Fruit fly (Drosophila melanogaster) whole organism, embryonic: ENCODE data around the gene CG11700.

ENCODE experiments used
- CG1024 ChIP-seq: fragments of 200-800 bp; sonication (Bioruptor generic); IDR thresholded peaks from 2 replicates; pipeline ENCODE4 v1.3.6; 2022; ENCODE audit warnings: missing biosample characterization, missing genetic modification characterization
- CG11093 ChIP-seq: fragments of 200-800 bp; sonication (Bioruptor generic); IDR thresholded peaks from 3 replicates; pipeline ENCODE4 v1.3.6; 2022; ENCODE audit warnings: missing biosample characterization, missing genetic modification characterization
- CG11695 ChIP-seq: fragments of 200-800 bp; sonication (Bioruptor generic); IDR thresholded peaks from 3 replicates; pipeline ENCODE4 v1.3.6; 2022; ENCODE audit warnings: missing biosample characterization, missing genetic modification characterization
- CG12299 ChIP-seq: fragments of 200-800 bp; sonication (Bioruptor generic); optimal IDR thresholded peaks from 2 replicates; lab custom pipeline; 2018; ENCODE audit warnings: missing biosample characterization, mild to moderate bottlenecking, missing genetic modification characterization
- CG12391 ChIP-seq: fragments of 200-800 bp; sonication (Bioruptor generic); optimal IDR thresholded peaks from 3 replicates; lab custom pipeline; 2018; ENCODE audit warnings: missing biosample characterization, mild to moderate bottlenecking, missing genetic modification characterization, moderate library complexity
- CG13123 ChIP-seq: fragments of 200-800 bp; sonication (Bioruptor generic); optimal IDR thresholded peaks from 2 replicates; lab custom pipeline; 2016; ENCODE audit warnings: missing biosample characterization, missing genetic modification characterization
- CG13894 ChIP-seq: fragments of 200-800 bp; sonication (Bioruptor generic); optimal IDR thresholded peaks from 3 replicates; lab custom pipeline; 2018; ENCODE audit warnings: missing biosample characterization, mild to moderate bottlenecking, missing genetic modification characterization, moderate library complexity
- CG15269 ChIP-seq: fragments of 200-800 bp; sonication (Bioruptor generic); optimal IDR thresholded peaks from 2 replicates; lab custom pipeline; 2018; ENCODE audit warnings: missing biosample characterization, mild to moderate bottlenecking, missing genetic modification characterization, moderate library complexity
- CG1603 ChIP-seq: fragments of 200-800 bp; sonication (Bioruptor generic); optimal IDR thresholded peaks from 2 replicates; lab custom pipeline; 2019; ENCODE audit warnings: missing biosample characterization, mild to moderate bottlenecking, missing genetic modification characterization, moderate library complexity
- CG16779 ChIP-seq: fragments of 200-800 bp; sonication (Bioruptor generic); IDR thresholded peaks from 2 replicates; pipeline ENCODE4 v1.3.6; 2022; ENCODE audit warnings: missing biosample characterization, missing genetic modification characterization
- CG16813 ChIP-seq: fragments of 200-800 bp; sonication (Bioruptor generic); IDR thresholded peaks from 3 replicates; pipeline ENCODE4 v1.3.6; 2022; ENCODE audit warnings: missing biosample characterization, missing genetic modification characterization; ENCODE audit not compliant: partially characterized antibody
- CG18599 ChIP-seq: fragments of 200-800 bp; sonication (Bioruptor generic); optimal IDR thresholded peaks from 3 replicates; lab custom pipeline; 2017; ENCODE audit warnings: missing biosample characterization, missing genetic modification characterization, mild to moderate bottlenecking, moderate library complexity, missing genetic modification reagents
- CG2129 ChIP-seq: fragments of 200-800 bp; sonication (Bioruptor generic); IDR thresholded peaks from 2 replicates; pipeline ENCODE4 v1.3.6; 2022; ENCODE audit warnings: missing biosample characterization, missing genetic modification characterization; ENCODE audit not compliant: partially characterized antibody
- CG3847 ChIP-seq: fragments of 200-800 bp; sonication (Bioruptor generic); IDR thresholded peaks from 2 replicates; pipeline ENCODE4 v1.3.6; 2022; ENCODE audit warnings: missing biosample characterization, missing genetic modification characterization
- CG6765 ChIP-seq: fragments of 200-800 bp; sonication (Bioruptor generic); optimal IDR thresholded peaks from 3 replicates; lab custom pipeline; 2017; ENCODE audit warnings: missing biosample characterization, mild to moderate bottlenecking, missing genetic modification characterization
- CG7786 ChIP-seq: fragments of 200-800 bp; sonication (Bioruptor generic); optimal IDR thresholded peaks from 2 replicates; lab custom pipeline; 2016; ENCODE audit warnings: missing biosample characterization, missing genetic modification characterization
- CG9727 ChIP-seq: fragments of 200-800 bp; sonication (Bioruptor generic); optimal IDR thresholded peaks from 3 replicates; lab custom pipeline; 2017; ENCODE audit warnings: missing biosample characterization, mild to moderate bottlenecking, missing genetic modification characterization
- Chrac-16 ChIP-seq: fragments of 200-800 bp; sonication (Bioruptor generic); optimal IDR thresholded peaks from 3 replicates; lab custom pipeline; 2016; ENCODE audit warnings: missing biosample characterization, missing genetic modification characterization
- Dek ChIP-seq: fragments of 200-800 bp; sonication (Bioruptor generic); optimal IDR thresholded peaks from 3 replicates; lab custom pipeline; 2019; ENCODE audit warnings: missing biosample characterization, mild to moderate bottlenecking, missing genetic modification characterization, moderate library complexity
- Gsc ChIP-seq: fragments of 200-800 bp; sonication (Bioruptor generic); IDR thresholded peaks from 2 replicates; pipeline ENCODE4 v1.3.6; 2022; ENCODE audit warnings: missing biosample characterization, missing genetic modification characterization
- Lhr ChIP-seq: fragments of 200-800 bp; sonication (Bioruptor generic); optimal IDR thresholded peaks from 3 replicates; lab custom pipeline; 2017; ENCODE audit warnings: mild to moderate bottlenecking, missing biosample characterization, missing genetic modification reagents, missing genetic modification characterization
- Lpt ChIP-seq: fragments of >200 bp; optimal IDR thresholded peaks from 2 replicates; lab custom pipeline; 2018; ENCODE audit warnings: missing biosample characterization, missing genetic modification characterization
- NfI ChIP-seq: fragments of 200-800 bp; sonication (Bioruptor generic); optimal IDR thresholded peaks from 3 replicates; lab custom pipeline; 2018; ENCODE audit warnings: missing biosample characterization, mild to moderate bottlenecking, missing genetic modification characterization, moderate library complexity
- PHDP ChIP-seq: fragments of 200-800 bp; sonication (Bioruptor generic); optimal IDR thresholded peaks from 3 replicates; lab custom pipeline; 2018; ENCODE audit warnings: missing biosample characterization, mild to moderate bottlenecking, missing genetic modification characterization, moderate library complexity
- Poxn ChIP-seq: fragments of 200-800 bp; sonication (Bioruptor generic); IDR thresholded peaks from 2 replicates; pipeline ENCODE4 v1.3.6; 2022; ENCODE audit warnings: missing biosample characterization, missing genetic modification characterization
- Sin3A ChIP-seq: fragments of >200 bp; optimal IDR thresholded peaks from 2 replicates; lab custom pipeline; 2018
- Sry-β ChIP-seq: fragments of 200-800 bp; sonication (Bioruptor generic); optimal IDR thresholded peaks from 2 replicates; lab custom pipeline; 2018; ENCODE audit warnings: missing biosample characterization, mild to moderate bottlenecking, missing genetic modification characterization, moderate library complexity
- Ssrp ChIP-seq: fragments of 200-800 bp; sonication (Bioruptor generic); optimal IDR thresholded peaks from 2 replicates; lab custom pipeline; 2018; ENCODE audit warnings: missing biosample characterization, mild to moderate bottlenecking, missing genetic modification characterization, moderate library complexity
- al ChIP-seq: fragments of 200-800 bp; sonication (Bioruptor generic); IDR thresholded peaks from 2 replicates; pipeline ENCODE4 v1.3.6; 2022; ENCODE audit warnings: missing biosample characterization, missing genetic modification characterization
- chm ChIP-seq: fragments of 200-800 bp; sonication (Bioruptor generic); IDR thresholded peaks from 2 replicates; pipeline ENCODE4 v1.3.6; 2022; ENCODE audit warnings: missing biosample characterization, missing genetic modification characterization
- croc ChIP-seq: fragments of 200-800 bp; sonication (Bioruptor generic); conservative IDR thresholded peaks from 3 replicates; pipeline ENCODE4 v1.3.6; 2022; ENCODE audit warnings: missing biosample characterization, missing genetic modification characterization
- cwo ChIP-seq: fragments of 200-800 bp; sonication (Bioruptor generic); optimal IDR thresholded peaks from 3 replicates; lab custom pipeline; 2017; ENCODE audit warnings: missing biosample characterization, missing genetic modification characterization, mild to moderate bottlenecking, moderate library complexity, missing genetic modification reagents
- gem ChIP-seq: fragments of 200-800 bp; sonication (Bioruptor generic); optimal IDR thresholded peaks from 2 replicates; lab custom pipeline; 2019; ENCODE audit warnings: missing biosample characterization, mild to moderate bottlenecking, missing genetic modification characterization, moderate library complexity
- gsb ChIP-seq: fragments of 200-800 bp; sonication (Bioruptor generic); IDR thresholded peaks from 2 replicates; pipeline ENCODE4 v1.3.6; 2022; ENCODE audit warnings: missing biosample characterization, missing genetic modification characterization
- hbn ChIP-seq: fragments of 200-800 bp; sonication (Bioruptor generic); IDR thresholded peaks from 2 replicates; pipeline ENCODE4 v1.3.6; 2022; ENCODE audit warnings: missing biosample characterization, missing genetic modification characterization; ENCODE audit not compliant: partially characterized antibody
- inv ChIP-seq: fragments of 200-800 bp; sonication (Bioruptor generic); IDR thresholded peaks from 2 replicates; pipeline ENCODE4 v1.3.6; 2022; ENCODE audit warnings: missing biosample characterization, missing genetic modification characterization; ENCODE audit not compliant: partially characterized antibody
- kah ChIP-seq: fragments of 200-800 bp; sonication (Bioruptor generic); optimal IDR thresholded peaks from 2 replicates; lab custom pipeline; 2018; ENCODE audit warnings: missing biosample characterization, mild to moderate bottlenecking, missing genetic modification characterization
- lbe ChIP-seq: fragments of 200-800 bp; sonication (Bioruptor generic); optimal IDR thresholded peaks from 2 replicates; lab custom pipeline; 2016; ENCODE audit warnings: missing biosample characterization, mild to moderate bottlenecking, missing genetic modification characterization
- lmd ChIP-seq: fragments of 200-800 bp; sonication (Bioruptor generic); IDR thresholded peaks from 2 replicates; pipeline ENCODE4 v1.3.6; 2022; ENCODE audit warnings: missing biosample characterization, missing genetic modification characterization
- org-1 ChIP-seq: fragments of 200-800 bp; sonication (Bioruptor generic); optimal IDR thresholded peaks from 2 replicates; lab custom pipeline; 2017; ENCODE audit warnings: missing biosample characterization, missing genetic modification characterization
- peb ChIP-seq: fragments of 200-800 bp; sonication (Bioruptor generic); IDR thresholded peaks from 2 replicates; pipeline ENCODE4 v1.3.6; 2022; ENCODE audit warnings: missing biosample characterization, missing genetic modification characterization
- psq ChIP-seq: fragments of 200-800 bp; sonication (Bioruptor generic); optimal IDR thresholded peaks from 2 replicates; lab custom pipeline; 2017; ENCODE audit warnings: missing biosample characterization, missing genetic modification characterization
- pzg ChIP-seq: fragments of 200-800 bp; sonication (Bioruptor generic); optimal IDR thresholded peaks from 3 replicates; lab custom pipeline; 2018; ENCODE audit warnings: missing biosample characterization, mild to moderate bottlenecking, missing genetic modification characterization, moderate library complexity
- rib ChIP-seq: fragments of 200-800 bp; sonication (Bioruptor generic); IDR thresholded peaks from 2 replicates; pipeline ENCODE4 v1.3.6; 2022; ENCODE audit warnings: missing biosample characterization, missing genetic modification characterization
- sd ChIP-seq: fragments of 200-800 bp; sonication (Bioruptor generic); optimal IDR thresholded peaks from 3 replicates; lab custom pipeline; 2018; ENCODE audit warnings: missing biosample characterization, mild to moderate bottlenecking, missing genetic modification characterization, moderate library complexity
- tap ChIP-seq: fragments of 200-800 bp; optimal IDR thresholded peaks from 3 replicates; lab custom pipeline; 2019; ENCODE audit warnings: missing biosample characterization, mild to moderate bottlenecking, missing genetic modification characterization, moderate library complexity
- tll ChIP-seq, 2 experiments: fragments of 200-800 bp in 1 of 2; fragments of >200 bp in 1 of 2; sonication (Bioruptor generic) in 1 of 2; optimal IDR thresholded peaks; 2 replicates each; lab custom pipeline; 2017 to 2019; ENCODE audit warnings: missing biosample characterization in 2 of 2, missing genetic modification characterization in 2 of 2, mild to moderate bottlenecking in 1 of 2, moderate library complexity in 1 of 2
- trem ChIP-seq: fragments of 200-800 bp; optimal IDR thresholded peaks from 3 replicates; lab custom pipeline; 2019; ENCODE audit warnings: missing biosample characterization, mild to moderate bottlenecking, missing genetic modification characterization, moderate library complexity
- vnd ChIP-seq: fragments of 200-800 bp; sonication (Bioruptor generic); IDR thresholded peaks from 3 replicates; pipeline ENCODE4 v1.3.6; 2022; ENCODE audit warnings: missing biosample characterization, missing genetic modification characterization; ENCODE audit not compliant: partially characterized antibody

Gene CG11700

DNA sequence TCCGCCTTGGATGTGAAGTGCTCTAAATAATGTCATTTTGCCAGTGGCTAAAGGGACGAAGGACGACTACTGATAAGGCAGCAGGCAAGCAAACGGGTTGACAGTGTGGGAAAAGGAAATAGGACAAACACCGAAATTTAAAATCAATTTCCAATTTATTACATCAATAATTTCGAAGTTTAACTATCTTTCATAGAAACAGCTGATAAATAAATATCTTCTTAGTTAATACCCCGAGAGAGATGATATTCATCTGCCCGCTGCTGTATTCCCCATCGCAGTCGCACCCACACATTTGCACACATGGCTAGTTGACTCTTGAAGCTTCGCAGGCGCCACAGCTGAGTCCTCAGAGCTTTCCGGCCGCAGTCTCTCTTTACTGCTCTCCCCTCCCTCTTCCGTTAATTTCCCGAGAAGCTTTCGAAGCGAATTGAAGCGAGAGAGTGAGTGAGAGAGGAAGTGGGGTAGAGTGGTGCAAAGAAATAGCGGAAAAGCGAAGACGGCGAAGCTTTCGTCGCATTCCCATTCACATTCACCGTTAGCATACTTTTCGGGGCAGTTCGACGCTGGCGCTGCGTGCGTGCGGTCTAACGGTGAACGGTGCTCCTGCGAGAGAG is 33.6 kb upstream of the CG11700 start (continued):
- peak; percentile 67; the same call in 1 of the 2 replicates for TF ChIP-seq CG3847
- no peak for TF ChIP-seq sd (tag; lab: Kevin White, UChicago)
- TF ChIP-seq CG12391 (tag; lab: Kevin White, UChicago), result peak; percentile 53
- TF ChIP-seq CG16813 (GFP tag; lab: Robert Waterston, UW), result no peak
- peak; percentile 73 for TF ChIP-seq cwo
- TF ChIP-seq pzg, result peak; percentile 5
- TF ChIP-seq CG11093 (GFP tag; lab: Robert Waterston, UW), result 0 out of 3 replicates have a peak, but pooled peaks have one; percentile 31
- TF ChIP-seq lmd (GFP tag; lab: Robert Waterston, UW), result peak; percentile 70
- TF ChIP-seq Chrac-16 (GFP tag; lab: Kevin White, UChicago), result peak; percentile 18
- TF ChIP-seq lbe (GFP tag; lab: Kevin White, UChicago), result no peak
- peak; percentile 57 for TF ChIP-seq CG9727
- TF ChIP-seq gem, result peak; percentile 66
- TF ChIP-seq CG13123 (GFP tag; lab: Kevin White, UChicago), result no peak
- TF ChIP-seq chm (GFP tag; lab: Robert Waterston, UW), result peak; percentile 66; the same call in 1 of the 2 replicates
- peak; percentile 35 for TF ChIP-seq CG12299 (tag; lab: Kevin White, UChicago)
- no peak for TF ChIP-seq Lpt (GFP tag; lab: Kevin White, UChicago)
- TF ChIP-seq inv (GFP tag; lab: Robert Waterston, UW), result no peak
- no peak for TF ChIP-seq psq (GFP tag; lab: Kevin White, UChicago)
- no peak for TF ChIP-seq Gsc
- no peak for TF ChIP-seq CG16779 (GFP tag; lab: Robert Waterston, UW)
- TF ChIP-seq croc (GFP tag; lab: Robert Waterston, UW), result 0 out of 3 replicates have a peak, but pooled peaks have one; percentile 23
- peak; percentile 78 for TF ChIP-seq CG15269 (tag; lab: Kevin White, UChicago)
- peak; percentile 21; the same call in 1 of the 2 replicates for TF ChIP-seq gsb (GFP tag; lab: Robert Waterston, UW)
- no peak for TF ChIP-seq CG2129 (GFP tag; lab: Robert Waterston, UW)
- TF ChIP-seq PHDP, result peak; percentile 67
- no peak for TF ChIP-seq Lhr (GFP tag; lab: Kevin White, UChicago)
- no peak for TF ChIP-seq Sry-β
- peak; percentile 69 for TF ChIP-seq CG1603 (tag; lab: Kevin White, UChicago)
- TF ChIP-seq al (GFP tag; lab: Robert Waterston, UW), result peak; percentile 48; the same call in 1 of the 2 replicates
- no peak for TF ChIP-seq Ssrp (tag; lab: Kevin White, UChicago)
- TF ChIP-seq CG11695 (GFP tag; lab: Robert Waterston, UW), result peak; percentile 79
- TF ChIP-seq Dek (tag; lab: Kevin White, UChicago), result peak; percentile 55
- TF ChIP-seq tll (GFP tag; optimal IDR thresholded peaks at IDR 0.05; lab: Kevin White, UChicago), result no peak
- TF ChIP-seq NfI (GFP tag; lab: Kevin White, UChicago), result peak; percentile 48
- no peak for TF ChIP-seq peb
- no peak for TF ChIP-seq Sin3A (lab: Kevin White, UChicago)
- peak; percentile 35 for TF ChIP-seq CG7786 (GFP tag; lab: Kevin White, UChicago)
- TF ChIP-seq kah (GFP tag; lab: Kevin White, UChicago), result no peak
- no peak for TF ChIP-seq hbn (GFP tag; lab: Robert Waterston, UW)
- peak; percentile 71 for TF ChIP-seq CG13894
- TF ChIP-seq org-1 (GFP tag; lab: Kevin White, UChicago), result peak; percentile 73
- no peak for TF ChIP-seq vnd (GFP tag; lab: Robert Waterston, UW)
- TF ChIP-seq CG18599, result peak; percentile 90
- peak; percentile 66 for TF ChIP-seq CG6765 (GFP tag; lab: Kevin White, UChicago)
- no peak for TF ChIP-seq rib (GFP tag; lab: Robert Waterston, UW)
- peak; percentile 53 for TF ChIP-seq tap (tag; lab: Kevin White, UChicago)
- TF ChIP-seq CG1024 (GFP tag; lab: Robert Waterston, UW), result no peak
- TF ChIP-seq trem (tag; lab: Kevin White, UChicago), result no peak
- peak; percentile 29; the same call in 1 of the 2 replicates for TF ChIP-seq Poxn
